Worm (Caenorhabditis elegans): ENCODE measurements around the gene ugt-59.
A peak's percentile ranks its signal among the peaks of the same experiment; 100 is the strongest.

ugt-59 gene

ce11 chrIV:10396827-10397226, 36.4 kb downstream of the ugt-59 start:
- no peak for TF ChIP-seq dve-1 (tag; optimal IDR thresholded peaks at IDR 0.05)
- peak; percentile 80 for TF ChIP-seq unc-42 (tag; optimal IDR thresholded peaks at IDR 0.05)
- TF ChIP-seq pag-3 (tag; optimal IDR thresholded peaks at IDR 0.05; ENCODE audit: borderline replicate concordance), result no peak

ce11 chrIV:10398244-10398643, 37.8 kb downstream of the ugt-59 start:
- TF ChIP-seq unc-42 (tag; optimal IDR thresholded peaks at IDR 0.05) (peak; percentile 69), ceh-31 (tag; optimal IDR thresholded peaks at IDR 0.05) (peak; percentile 14), rnt-1 (tag; optimal IDR thresholded peaks at IDR 0.05) (no peak), nfya-1 (tag; optimal IDR thresholded peaks at IDR 0.05) (peak; percentile 0)

ce11 chrIV:10403193-10404058, 43.0 kb downstream of the ugt-59 start, which contains the start of gene gpa-7:
Gene gpa-7, plus strand, starts transcription at chrIV:10404008.
- TF ChIP-seq lin-11 (tag; optimal IDR thresholded peaks at IDR 0.05) (no peak), nhr-11 (tag; optimal IDR thresholded peaks at IDR 0.05) (no peak), unc-86 (tag; optimal IDR thresholded peaks at IDR 0.05) (peak; percentile 22), npax-4 (tag; optimal IDR thresholded peaks at IDR 0.05) (no peak), pha-4 (tag; optimal IDR thresholded peaks at IDR 0.05) (no peak), unc-42 (tag; optimal IDR thresholded peaks at IDR 0.05) (peak; percentile 86), C08G9.2 (tag; optimal IDR thresholded peaks at IDR 0.05) (peak; percentile 44), ceh-19 (GFP tag; optimal IDR thresholded peaks at IDR 0.05) (peak; percentile 74), ceh-30 (tag; optimal IDR thresholded peaks at IDR 0.05) (no peak), ama-1 (optimal IDR thresholded peaks at IDR 0.05) (no peak), K09A11.1 (tag; optimal IDR thresholded peaks at IDR 0.05; ENCODE audit: insufficient read depth) (no peak), dve-1 (tag; optimal IDR thresholded peaks at IDR 0.05) (no peak), unc-3 (GFP tag; conservative IDR thresholded peaks at IDR 0.05) (no peak; the same call in 1 of the 2 replicates), unc-3 (tag; optimal IDR thresholded peaks at IDR 0.05) (peak; percentile 50), rnt-1 (tag; optimal IDR thresholded peaks at IDR 0.05) (peak; percentile 44), ceh-22 (tag; optimal IDR thresholded peaks at IDR 0.05) (no peak), fax-1 (tag; optimal IDR thresholded peaks at IDR 0.05) (peak; percentile 68), elt-4 (tag; optimal IDR thresholded peaks at IDR 0.05) (no peak), eyg-1 (tag; optimal IDR thresholded peaks at IDR 0.05) (no peak), fkh-10 (GFP tag; optimal IDR thresholded peaks at IDR 0.05) (peak; percentile 53), pat-9 (tag; optimal IDR thresholded peaks at IDR 0.05) (peak; percentile 35), hlh-6 (tag; optimal IDR thresholded peaks at IDR 0.05) (peak; percentile 10), ceh-6 (GFP tag; optimal IDR thresholded peaks at IDR 0.05) (no peak), gmeb-2 (tag; optimal IDR thresholded peaks at IDR 0.05) (no peak), ceh-18 (tag; optimal IDR thresholded peaks at IDR 0.05) (peak; percentile 88), ceh-45 (GFP tag; IDR thresholded peaks at IDR 0.05) (no peak), K02D7.2 (tag; optimal IDR thresholded peaks at IDR 0.05) (no peak), ztf-16 (tag; optimal IDR thresholded peaks at IDR 0.05) (no peak), nhr-232 (tag; optimal IDR thresholded peaks at IDR 0.05) (no peak), ref-2 (tag; optimal IDR thresholded peaks at IDR 0.05) (peak; percentile 71), sdc-2 (tag; optimal IDR thresholded peaks at IDR 0.05) (peak; percentile 39), ceh-34 (tag; optimal IDR thresholded peaks at IDR 0.05) (peak; percentile 82), pax-1 (tag; optimal IDR thresholded peaks at IDR 0.05) (no peak), sox-2 (GFP tag; IDR thresholded peaks at IDR 0.05) (no peak), C38D4.7 (GFP tag; optimal IDR thresholded peaks at IDR 0.05) (no peak), pqm-1 (tag; optimal IDR thresholded peaks at IDR 0.05) (no peak), odd-2 (tag; optimal IDR thresholded peaks at IDR 0.05) (no peak), lim-6 (tag; optimal IDR thresholded peaks at IDR 0.05) (peak; percentile 15), nfya-1 (tag; optimal IDR thresholded peaks at IDR 0.05) (peak; percentile 86), ceh-9 (tag; optimal IDR thresholded peaks at IDR 0.05) (no peak), madf-2 (tag; optimal IDR thresholded peaks at IDR 0.05) (no peak), zip-5 (tag; optimal IDR thresholded peaks at IDR 0.05) (no peak), hlh-13 (GFP tag; optimal IDR thresholded peaks at IDR 0.05) (no peak), syd-9 (tag; optimal IDR thresholded peaks at IDR 0.05) (peak; percentile 37), tbx-2 (tag; optimal IDR thresholded peaks at IDR 0.05) (peak; percentile 83)

Data from whole organism, late embryonic.